Worm (Caenorhabditis elegans) whole organism, mixed stage, embryonic: ENCODE data around the gene cyd-1.

ENCODE experiments used
- M03D4.4 ChIP-seq: sonication (generic microtip); optimal IDR thresholded peaks from 2 replicates; lab custom pipeline; 2017; ENCODE audit warnings: mild to moderate bottlenecking, missing genetic modification characterization, missing compliant biosample characterization
- cnd-1 ChIP-seq: fragments of 200-800 bp; sonication (Bioruptor generic); optimal IDR thresholded peaks from 2 replicates; lab custom pipeline; 2018; ENCODE audit warnings: mild to moderate bottlenecking, missing genetic modification characterization, missing compliant biosample characterization
- lin-32 ChIP-seq: fragments of 200-800 bp; sonication (Bioruptor generic); optimal IDR thresholded peaks from 2 replicates; lab custom pipeline; 2018; ENCODE audit warnings: mild to moderate bottlenecking, missing genetic modification characterization, missing compliant biosample characterization
- lsy-2 ChIP-seq: fragments of 150-350 bp; optimal IDR thresholded peaks from 2 replicates; lab custom pipeline; 2014; ENCODE audit warnings: missing biosample characterization, missing genetic modification characterization
- mab-5 ChIP-seq: fragments of 150-350 bp; optimal IDR thresholded peaks from 2 replicates; lab custom pipeline; 2014; ENCODE audit warnings: missing biosample characterization, missing genetic modification characterization
- mls-2 ChIP-seq: sonication (generic microtip); optimal IDR thresholded peaks from 2 replicates; lab custom pipeline; 2016; ENCODE audit warnings: mild to moderate bottlenecking, missing genetic modification characterization, moderate library complexity, missing compliant biosample characterization
- nhr-12 ChIP-seq: fragments of 150-350 bp; optimal IDR thresholded peaks from 2 replicates; lab custom pipeline; 2014; ENCODE audit warnings: missing biosample characterization, missing genetic modification characterization
- pha-4 ChIP-seq: fragments of 150-350 bp; optimal IDR thresholded peaks from 2 replicates; lab custom pipeline; 2018; ENCODE audit warnings: missing biosample characterization, missing genetic modification reagents, missing genetic modification characterization
- sptf-1 ChIP-seq: sonication (generic microtip); optimal IDR thresholded peaks from 2 replicates; lab custom pipeline; 2017; ENCODE audit warnings: mild to moderate bottlenecking, missing genetic modification characterization, moderate library complexity, missing compliant biosample characterization
- zip-8 ChIP-seq: fragments of 150-350 bp; optimal IDR thresholded peaks from 2 replicates; lab custom pipeline; 2014; ENCODE audit warnings: missing biosample characterization, missing genetic modification characterization

- no peak for TF ChIP-seq lsy-2 (tag; lab: Kevin White, UChicago)
- no peak for TF ChIP-seq nhr-12 (tag; lab: Kevin White, UChicago)
- no peak for TF ChIP-seq mab-5 (tag; lab: Kevin White, UChicago)
- no peak for TF ChIP-seq lin-32 (GFP tag; lab: Kevin White, UChicago)
- no peak for TF ChIP-seq M03D4.4 (tag; lab: Kevin White, UChicago)
- no peak for TF ChIP-seq sptf-1
- no peak for TF ChIP-seq mls-2 (tag; lab: Kevin White, UChicago)
- TF ChIP-seq cnd-1 (tag; lab: Kevin White, UChicago), result no peak
- TF ChIP-seq zip-8 (tag; lab: Kevin White, UChicago), result no peak
- TF ChIP-seq pha-4, result no peak
These were observed 45.1 kb upstream of the cyd-1 start, which contains the start of gene lips-9 for ce11 chrII:12935259-12935658.
